Worm (Caenorhabditis elegans): ENCODE results near the gene T06E8.8.

DNA sequence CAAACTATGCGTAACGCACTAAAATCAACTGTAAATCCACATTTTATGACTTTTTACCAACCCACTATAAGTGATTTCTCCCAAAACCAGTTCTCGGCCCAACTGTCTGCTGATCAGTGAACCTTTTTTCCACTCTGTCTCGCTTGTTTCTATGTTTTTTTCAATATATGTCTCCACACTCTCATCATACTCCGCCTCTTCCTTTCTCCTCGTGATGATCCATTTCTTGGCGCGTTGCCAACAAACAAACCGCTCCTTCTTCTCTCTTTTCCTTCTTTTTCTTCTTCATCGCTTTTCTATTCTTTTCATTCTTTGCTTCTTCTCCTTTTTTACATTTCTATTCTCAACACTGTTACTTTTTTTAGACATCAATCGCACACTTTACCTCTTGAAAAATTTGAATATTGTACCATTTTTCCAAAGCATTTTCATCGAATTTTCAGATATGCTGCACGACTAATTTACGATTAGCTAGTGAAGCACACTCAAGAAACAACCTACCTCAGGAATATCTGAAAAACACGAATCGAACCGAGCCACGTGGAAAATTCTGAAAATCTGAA is at the start of gene T06E8.8:
- TF ChIP-seq ama-1 (optimal IDR thresholded peaks at IDR 0.05) = no peak
- no peak for TF ChIP-seq flt-1 (GFP tag; IDR thresholded peaks at IDR 0.05)
- no peak for TF ChIP-seq ets-7 (tag; optimal IDR thresholded peaks at IDR 0.05)
- TF ChIP-seq sea-1 (GFP tag; conservative IDR thresholded peaks at IDR 0.05) = no peak
- TF ChIP-seq tra-4 (tag; optimal IDR thresholded peaks at IDR 0.05) = no peak
- no peak for TF ChIP-seq ceh-36 (tag; optimal IDR thresholded peaks at IDR 0.05)
- no peak for TF ChIP-seq ceh-13 (GFP tag; optimal IDR thresholded peaks at IDR 0.05)
- TF ChIP-seq aly-1 (tag; optimal IDR thresholded peaks at IDR 0.05) = no peak
- no peak for TF ChIP-seq scrt-1 (GFP tag; IDR thresholded peaks at IDR 0.05)
- no peak for TF ChIP-seq tbx-11 (GFP tag; IDR thresholded peaks at IDR 0.05)
